Worm (Caenorhabditis elegans): ENCODE results near the gene msp-79.
"Not testable (repeated sequence)": the region's sequence is repeated elsewhere in the genome, so short reads cannot be mapped to it uniquely, and the experiment has no call there.

msp-79 gene

DNA sequence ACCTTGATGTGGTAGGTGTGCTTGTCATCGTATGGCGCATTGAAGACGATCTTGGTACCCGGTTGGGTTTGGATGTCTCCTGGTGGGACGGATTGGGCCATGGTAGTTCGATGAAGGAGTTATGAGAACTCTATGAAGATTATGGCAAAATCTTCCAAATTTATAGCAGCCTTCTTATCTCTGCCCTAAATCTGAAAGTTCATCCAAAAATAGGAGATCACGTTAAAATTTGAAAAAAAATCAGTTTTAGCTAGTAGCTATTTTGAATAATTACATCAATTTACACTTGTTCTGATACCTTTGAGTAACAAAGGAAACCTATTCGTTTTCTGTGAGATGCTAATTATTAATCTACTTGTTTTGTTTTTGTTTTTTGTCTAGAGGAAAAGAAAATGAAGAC lies at the start of gene msp-79:
Gene msp-79 (minus strand): TSS at position 101 of the 400 bp plus-strand sequence.
- TF ChIP-seq spr-3 (GFP tag; optimal IDR thresholded peaks at IDR 0.05); ztf-7 (tag; optimal IDR thresholded peaks at IDR 0.05); nhr-102 (tag; optimal IDR thresholded peaks at IDR 0.05): not testable (repeated sequence)

DNA sequence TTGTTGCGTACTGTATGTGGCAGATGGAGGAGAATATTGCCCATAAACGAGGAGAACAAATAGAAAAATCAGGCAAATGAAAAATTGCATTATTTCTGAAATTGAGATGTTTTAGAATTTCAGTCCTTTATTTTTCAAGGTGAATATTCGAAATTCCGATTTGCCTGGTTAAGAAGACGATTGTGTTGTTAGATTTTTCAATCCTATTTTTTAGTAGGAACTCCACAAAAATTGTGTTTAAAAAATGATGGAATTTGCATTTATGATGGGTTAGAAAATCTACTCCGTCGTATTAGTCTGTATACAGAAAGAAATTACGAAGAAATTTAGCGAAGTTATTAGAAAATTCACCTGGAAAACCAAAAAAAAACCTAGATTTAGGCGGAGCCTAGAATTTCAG lies 48.5 kb upstream of the msp-79 start, which contains the start of gene egl-20:
Gene egl-20 (minus strand): TSS at position 101 of the 400 bp plus-strand sequence.
- TF ChIP-seq php-3 (GFP tag; IDR thresholded peaks at IDR 0.05) = no peak
- TF ChIP-seq set-16 (GFP tag; IDR thresholded peaks at IDR 0.05) = no peak
- TF ChIP-seq nhr-10 (tag; optimal IDR thresholded peaks at IDR 0.05) = no peak

DNA sequence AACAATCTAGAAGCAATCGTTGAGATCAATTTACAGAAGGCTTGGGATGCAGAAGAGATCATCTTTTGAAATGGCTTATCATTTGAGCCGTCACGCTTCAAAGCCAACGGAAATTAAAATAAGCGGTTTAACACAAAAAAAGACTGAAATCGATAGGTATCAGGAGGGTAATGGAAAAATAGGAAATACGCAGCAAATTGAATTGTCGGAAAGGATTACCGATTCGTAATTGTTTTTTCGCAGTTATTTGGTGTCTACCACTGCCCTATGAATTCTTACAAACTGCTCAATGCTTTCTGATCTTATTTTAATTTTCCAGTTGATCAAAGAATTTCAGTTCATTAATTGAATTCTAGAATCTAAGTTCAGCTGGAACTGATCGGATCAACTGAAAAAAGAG lies 44.5 kb upstream of the msp-79 start:
- TF ChIP-seq unc-39 (tag; optimal IDR thresholded peaks at IDR 0.05) (no peak), unc-130 (GFP tag; optimal IDR thresholded peaks at IDR 0.05) (no peak), hif-1 (tag; optimal IDR thresholded peaks at IDR 0.05) (no peak), rbr-2 (tag; optimal IDR thresholded peaks at IDR 0.05) (no peak), aha-1 (tag) (peak; percentile 63)

ce11 chrIV:9810633-9811032 lies 43.7 kb upstream of the msp-79 start, which contains the start of gene dct-15:
Gene dct-15, minus strand, starts transcription at chrIV:9810733.
- TF ChIP-seq mep-1 (tag; optimal IDR thresholded peaks at IDR 0.05) (no peak), zag-1 (tag; optimal IDR thresholded peaks at IDR 0.05) (no peak), lin-29 (GFP tag; IDR thresholded peaks at IDR 0.05) (no peak), ces-1 (GFP tag; optimal IDR thresholded peaks at IDR 0.05) (no peak), nhr-11 (tag; optimal IDR thresholded peaks at IDR 0.05) (no peak), nhr-111 (GFP tag; optimal IDR thresholded peaks at IDR 0.05) (no peak), mdl-1 (tag; optimal IDR thresholded peaks at IDR 0.05) (no peak), unc-130 (GFP tag; optimal IDR thresholded peaks at IDR 0.05) (no peak), cey-2 (tag; optimal IDR thresholded peaks at IDR 0.05; ENCODE audit: borderline replicate concordance, insufficient read depth) (no peak), fos-1 (tag; optimal IDR thresholded peaks at IDR 0.05) (no peak), ceh-44 (GFP tag; IDR thresholded peaks at IDR 0.05) (no peak), nhr-42 (GFP tag; IDR thresholded peaks at IDR 0.05) (no peak), F37D6.2 (tag; optimal IDR thresholded peaks at IDR 0.05) (no peak)

ce11 chrIV:9803544-9803943 lies 36.6 kb upstream of the msp-79 start:
- TF ChIP-seq zip-11 (GFP tag; IDR thresholded peaks at IDR 0.05) = no peak
- TF ChIP-seq mxl-3 (GFP tag; optimal IDR thresholded peaks at IDR 0.05) = peak; percentile 64
- peak; percentile 85 for TF ChIP-seq dve-1 (tag; optimal IDR thresholded peaks at IDR 0.05; ENCODE audit: insufficient read depth)
- TF ChIP-seq ZK546.5 (tag; optimal IDR thresholded peaks at IDR 0.05) = no peak
- TF ChIP-seq lin-38 (GFP tag; IDR thresholded peaks at IDR 0.05) = 0 out of 2 replicates have a peak, but pooled peaks have one; percentile 28
- no peak for TF ChIP-seq ceh-32 (tag; optimal IDR thresholded peaks at IDR 0.05; ENCODE audit: poor library complexity)
- TF ChIP-seq skn-1 (tag; optimal IDR thresholded peaks at IDR 0.05) = no peak
- peak; percentile 40 for TF ChIP-seq pqm-1 (tag; optimal IDR thresholded peaks at IDR 0.05)
- no peak for TF ChIP-seq snpc-1.2 (GFP tag; IDR thresholded peaks at IDR 0.05)
- no peak for TF ChIP-seq snpc-4 (tag; optimal IDR thresholded peaks at IDR 0.05)
- TF ChIP-seq nhr-6 (tag; optimal IDR thresholded peaks at IDR 0.05) = peak; percentile 24
- no peak for TF ChIP-seq pha-4 (GFP tag; IDR thresholded peaks at IDR 0.05)
- peak; percentile 21 for TF ChIP-seq pha-4 (tag; optimal IDR thresholded peaks at IDR 0.05)
- peak; percentile 70 for TF ChIP-seq dmd-6 (GFP tag; IDR thresholded peaks at IDR 0.05)
- TF ChIP-seq ceh-44 (GFP tag; IDR thresholded peaks at IDR 0.05) = no peak
- 0 out of 2 replicates have a peak, but pooled peaks have one; percentile 41 for TF ChIP-seq zfp-3 (GFP tag; conservative IDR thresholded peaks at IDR 0.05)
- no peak for TF ChIP-seq Y5F2A.4 (GFP tag; optimal IDR thresholded peaks at IDR 0.05)
- 0 out of 2 replicates have a peak, but pooled peaks have one; percentile 19 for TF ChIP-seq T26A8.4 (GFP tag; IDR thresholded peaks at IDR 0.05)
- peak; percentile 81; the same call in 1 of the 2 replicates for TF ChIP-seq lin-1 (GFP tag; IDR thresholded peaks at IDR 0.05)
- TF ChIP-seq hlh-11 (tag; optimal IDR thresholded peaks at IDR 0.05) = peak; percentile 93
- peak in 1 of 2 experiments; percentile 97 for TF ChIP-seq unc-62 (GFP tag; optimal IDR thresholded peaks at IDR 0.05 in 1 of 2)
- TF ChIP-seq unc-62 (tag; optimal IDR thresholded peaks at IDR 0.05) = no peak
- TF ChIP-seq ceh-28 (tag; optimal IDR thresholded peaks at IDR 0.05) = no peak
- TF ChIP-seq dpl-1 (GFP tag; optimal IDR thresholded peaks at IDR 0.05) = peak; percentile 3

Data from whole organism, L4 larva.